Fruit fly (Drosophila melanogaster) S2 (cell line): Measurements from ENCODE around the gene CG34056.

Experiments used
- CG8478 ChIP-seq: fragments of >200 bp; optimal IDR thresholded peaks from 2 replicates; lab custom pipeline; 2018
- CTCF ChIP-seq, 2 experiments: fragments of >200 bp; optimal IDR thresholded peaks; 2 replicates each; lab custom pipeline; 2018

The CG34056 gene

DNA sequence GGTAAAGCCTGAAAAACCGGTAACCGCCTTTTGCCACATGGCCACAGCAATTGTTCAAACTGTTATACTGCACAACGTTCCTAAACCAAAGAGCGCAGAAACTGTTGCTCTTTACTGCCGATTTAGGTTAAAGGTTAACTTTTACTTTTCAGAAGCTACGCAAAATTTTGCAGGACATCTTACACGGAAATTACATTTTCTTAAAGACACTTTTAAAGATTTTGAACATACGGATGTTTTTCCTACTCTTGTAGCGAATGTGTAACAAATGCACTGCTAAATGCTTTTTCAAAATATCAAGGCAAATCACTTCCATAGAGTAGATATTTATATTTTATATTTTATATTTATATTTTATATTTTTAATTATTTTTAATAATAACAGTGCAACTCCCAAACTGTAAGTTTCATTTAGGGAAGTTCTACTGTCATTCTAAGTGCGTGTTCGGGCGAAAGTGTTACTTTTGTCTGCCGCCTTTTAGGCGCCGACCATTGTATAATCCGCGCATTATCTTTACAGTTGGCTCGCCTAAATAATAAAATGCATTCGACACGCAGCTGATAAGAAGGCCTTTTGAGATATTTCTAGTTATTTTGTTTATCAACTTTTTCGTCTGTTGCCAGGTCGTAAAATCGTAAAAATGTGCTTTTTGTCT lies 13.4 kb upstream of the CG34056 start:
- TF ChIP-seq CG8478 (lab: Kevin White, UChicago) (no peak), CTCF (optimal IDR thresholded peaks at IDR 0.05; lab: Kevin White, UChicago) (no peak)

DNA sequence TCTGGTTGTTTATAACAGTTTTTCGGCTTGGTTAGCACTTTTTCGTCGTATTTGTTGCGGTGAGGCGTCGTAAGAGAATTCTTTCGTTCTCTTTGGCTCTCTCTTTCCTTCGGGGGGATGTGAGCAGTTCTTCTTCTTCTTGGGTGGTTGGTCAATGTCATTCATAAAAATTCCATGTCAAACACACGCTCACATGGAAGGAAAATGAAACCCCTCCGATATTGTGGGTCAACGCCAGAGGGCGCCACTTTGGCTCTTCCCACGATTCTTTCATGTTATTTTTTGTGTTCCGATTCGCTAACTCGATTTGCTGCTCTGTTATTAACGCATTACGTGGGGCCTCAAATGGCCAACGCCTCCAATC lies 12.9 kb upstream of the CG34056 start:
- TF ChIP-seq CTCF (optimal IDR thresholded peaks at IDR 0.05; lab: Kevin White, UChicago) (peak; percentile 84 to 88), CG8478 (lab: Kevin White, UChicago) (no peak)

DNA sequence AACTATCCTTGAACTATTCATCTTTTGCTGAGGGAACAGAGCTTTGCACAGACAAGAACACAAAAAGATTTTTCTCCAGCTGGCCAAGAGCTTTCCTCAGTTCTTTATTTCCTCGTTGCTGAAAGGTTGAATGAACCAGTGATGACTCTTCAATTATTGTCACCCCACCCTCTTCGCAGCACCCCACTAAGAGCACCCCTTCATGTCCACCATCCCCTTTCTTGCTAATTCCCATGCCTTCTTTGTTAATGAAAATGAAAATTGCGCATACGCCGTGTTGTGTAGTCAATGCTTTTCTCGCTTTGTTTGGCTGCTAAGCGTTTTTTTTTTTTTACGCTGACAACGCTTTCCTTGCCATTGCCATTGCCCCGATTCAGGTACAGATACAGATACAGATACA lies 12.0 kb upstream of the CG34056 start:
- TF ChIP-seq CTCF (optimal IDR thresholded peaks at IDR 0.05; lab: Kevin White, UChicago), result no peak
- TF ChIP-seq CG8478 (lab: Kevin White, UChicago), result no peak

DNA sequence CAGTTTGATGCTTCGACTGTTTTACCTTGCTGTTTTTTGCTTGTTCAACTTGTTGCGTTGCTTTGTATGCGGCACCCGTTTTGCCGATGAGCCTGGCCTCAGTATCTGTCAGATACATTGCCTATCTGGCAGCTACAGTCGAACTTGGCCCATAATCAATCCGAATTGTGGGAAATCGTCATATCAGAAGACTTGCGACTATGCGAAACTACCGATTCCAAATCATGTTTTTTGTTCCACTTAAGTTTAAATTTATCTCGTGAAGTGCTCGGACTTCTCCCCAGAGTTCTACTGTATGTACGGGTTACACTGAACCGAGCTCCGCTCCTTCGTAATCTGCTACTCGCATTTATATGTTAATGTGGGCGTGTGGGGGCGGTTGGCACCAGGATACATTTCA lies 11.5 kb upstream of the CG34056 start:
- TF ChIP-seq CG8478 (lab: Kevin White, UChicago) (no peak), CTCF (optimal IDR thresholded peaks at IDR 0.05; lab: Kevin White, UChicago) (no peak)

DNA sequence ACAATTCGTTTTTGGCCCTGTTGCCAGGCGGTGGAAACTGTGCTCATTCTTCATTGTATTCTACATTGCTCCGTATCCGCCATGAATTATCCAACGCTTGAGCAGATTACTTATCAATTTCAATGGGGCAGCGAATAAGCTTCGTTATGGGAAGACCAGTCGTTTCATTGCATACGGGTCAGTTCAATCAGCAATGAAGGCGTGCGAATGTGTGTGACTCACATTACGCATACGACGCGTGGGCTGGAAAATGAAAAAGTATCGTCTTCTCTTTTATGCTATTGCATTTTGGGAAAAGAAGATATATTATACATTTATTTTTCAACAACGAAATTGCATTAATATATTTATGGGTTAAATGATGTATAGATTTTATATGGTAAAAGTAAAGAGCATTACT lies 10.7 kb upstream of the CG34056 start:
- TF ChIP-seq CG8478 (lab: Kevin White, UChicago) (no peak), CTCF (optimal IDR thresholded peaks at IDR 0.05; lab: Kevin White, UChicago) (no peak)

DNA sequence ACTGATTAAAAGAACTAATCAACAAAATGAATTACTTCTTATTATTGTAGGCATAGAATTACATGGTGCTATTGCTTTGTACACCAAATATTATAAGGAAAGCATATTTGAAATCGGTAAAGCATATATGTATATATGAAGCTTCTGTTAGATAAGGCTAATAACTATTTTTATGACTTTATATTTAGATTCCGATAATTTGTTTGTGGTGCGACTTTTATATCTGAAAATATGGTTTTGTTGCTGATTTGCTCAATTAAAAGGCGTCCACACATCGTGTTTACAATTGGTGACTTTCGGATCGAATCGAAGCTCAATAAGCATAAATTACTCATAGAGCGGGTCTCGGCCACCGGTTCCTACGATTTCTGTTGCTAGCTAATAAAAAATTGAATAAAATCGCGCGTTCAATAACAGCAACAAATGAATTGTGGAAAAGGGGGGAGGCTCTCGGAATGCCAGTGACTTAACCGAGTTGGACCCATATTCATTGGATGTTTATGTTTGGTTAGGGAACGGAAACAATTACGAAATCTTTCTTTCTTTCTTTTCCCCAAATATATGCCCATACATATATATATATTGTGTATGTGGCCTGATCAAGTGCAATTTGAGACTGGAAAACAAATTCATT lies 10.0 kb upstream of the CG34056 start:
- no peak for TF ChIP-seq CTCF (optimal IDR thresholded peaks at IDR 0.05; lab: Kevin White, UChicago)
- no peak for TF ChIP-seq CG8478 (lab: Kevin White, UChicago)

DNA sequence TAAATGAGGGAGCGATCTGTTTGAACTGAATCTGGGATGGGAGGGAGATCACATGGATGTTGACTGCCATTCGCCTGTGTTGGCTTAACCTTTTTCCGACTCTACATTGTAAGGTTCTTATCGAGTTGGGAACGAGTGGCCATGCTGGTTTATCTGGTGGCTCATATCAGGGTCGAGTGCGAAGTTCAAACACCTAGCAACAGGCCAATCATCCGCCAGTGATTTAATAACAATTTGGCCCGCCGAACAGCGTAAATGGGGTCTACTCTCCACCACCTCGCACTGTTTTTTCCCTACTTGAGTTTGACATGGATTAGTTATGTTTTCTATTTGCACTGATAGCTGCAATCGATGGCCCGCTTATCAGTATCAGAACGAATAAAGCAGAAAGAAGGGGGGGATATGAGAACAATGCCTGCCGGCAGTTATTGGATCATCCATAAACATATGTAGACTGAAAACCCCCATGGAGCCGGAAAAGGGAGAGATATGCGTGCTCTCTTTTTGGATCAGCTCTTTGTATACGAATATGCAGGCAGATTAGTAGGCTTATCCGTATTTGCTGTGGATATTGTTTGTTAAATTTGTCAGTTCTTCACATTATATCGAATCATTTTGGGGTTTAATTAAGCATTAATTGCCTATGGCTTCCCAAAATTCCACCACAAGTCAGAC lies 8.2 kb upstream of the CG34056 start:
- TF ChIP-seq CTCF (optimal IDR thresholded peaks at IDR 0.05; lab: Kevin White, UChicago) (no peak), CG8478 (lab: Kevin White, UChicago) (no peak)

DNA sequence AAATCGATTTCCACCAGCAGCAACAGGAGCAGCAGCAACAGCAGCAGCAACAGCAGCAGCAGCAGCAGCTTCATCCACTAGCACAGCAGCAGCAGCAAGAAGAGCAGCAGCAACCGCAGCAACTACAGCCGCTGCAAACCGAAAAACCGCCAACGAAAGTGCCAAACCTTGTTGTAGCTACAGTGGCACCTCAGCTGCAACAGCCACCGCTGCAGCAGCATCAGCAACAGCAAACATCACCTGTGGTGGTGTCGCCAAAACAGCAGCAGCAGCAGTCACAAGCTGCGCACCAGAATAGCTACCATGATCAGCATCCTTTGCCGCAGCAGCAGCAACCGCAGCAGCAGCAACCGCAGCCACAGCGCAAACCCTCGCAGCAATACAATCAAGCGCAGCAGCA lies 7.4 kb upstream of the CG34056 start:
- TF ChIP-seq CTCF (optimal IDR thresholded peaks at IDR 0.05; lab: Kevin White, UChicago), result no peak
- no peak for TF ChIP-seq CG8478 (lab: Kevin White, UChicago)

DNA sequence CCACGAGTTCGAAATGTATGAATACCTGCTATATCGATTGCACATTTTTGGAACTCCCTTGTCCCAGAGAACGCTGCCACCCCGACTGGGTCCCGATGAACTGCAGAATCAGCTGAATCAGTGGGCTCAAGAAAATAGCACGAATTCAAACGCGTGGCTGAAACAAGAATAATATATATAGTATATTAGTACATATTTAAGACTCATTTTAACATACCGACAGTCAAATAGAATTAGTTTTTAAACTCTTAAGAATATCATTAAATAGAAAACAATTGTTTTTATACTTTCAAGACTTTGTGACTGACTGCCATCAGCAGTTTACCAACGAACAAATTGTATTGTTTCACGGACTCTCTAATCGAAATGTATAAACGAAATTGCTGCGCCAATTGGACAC lies 1.3 kb downstream of the CG34056 start, which contains the start of gene CG34057:
Gene CG34057 (plus strand): TSS at position 301 of the 400 bp plus-strand sequence.
- TF ChIP-seq CTCF (optimal IDR thresholded peaks at IDR 0.05; lab: Kevin White, UChicago) (no peak), CG8478 (lab: Kevin White, UChicago) (no peak)

DNA sequence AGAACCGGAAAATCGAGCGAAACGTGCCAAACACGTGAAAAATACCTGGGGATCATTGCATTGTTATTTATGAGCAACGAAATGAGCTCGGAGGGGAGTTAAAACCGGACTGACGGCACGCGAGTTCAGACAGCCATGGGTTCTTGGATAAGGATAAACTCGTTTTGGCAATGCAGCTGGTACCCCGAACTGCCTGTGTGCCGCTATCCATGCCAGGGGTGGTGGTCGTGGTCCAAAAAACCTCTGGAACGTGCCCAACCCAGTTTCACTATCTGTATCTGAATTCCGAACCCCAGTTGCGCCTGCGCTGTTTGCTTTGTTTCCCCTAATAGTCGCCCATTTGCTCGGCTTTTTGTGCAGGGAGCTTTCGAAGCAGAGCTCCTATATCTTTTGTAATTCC lies 3.6 kb downstream of the CG34056 start:
- TF ChIP-seq CG8478 (lab: Kevin White, UChicago), result no peak
- TF ChIP-seq CTCF (optimal IDR thresholded peaks at IDR 0.05; lab: Kevin White, UChicago), result no peak

DNA sequence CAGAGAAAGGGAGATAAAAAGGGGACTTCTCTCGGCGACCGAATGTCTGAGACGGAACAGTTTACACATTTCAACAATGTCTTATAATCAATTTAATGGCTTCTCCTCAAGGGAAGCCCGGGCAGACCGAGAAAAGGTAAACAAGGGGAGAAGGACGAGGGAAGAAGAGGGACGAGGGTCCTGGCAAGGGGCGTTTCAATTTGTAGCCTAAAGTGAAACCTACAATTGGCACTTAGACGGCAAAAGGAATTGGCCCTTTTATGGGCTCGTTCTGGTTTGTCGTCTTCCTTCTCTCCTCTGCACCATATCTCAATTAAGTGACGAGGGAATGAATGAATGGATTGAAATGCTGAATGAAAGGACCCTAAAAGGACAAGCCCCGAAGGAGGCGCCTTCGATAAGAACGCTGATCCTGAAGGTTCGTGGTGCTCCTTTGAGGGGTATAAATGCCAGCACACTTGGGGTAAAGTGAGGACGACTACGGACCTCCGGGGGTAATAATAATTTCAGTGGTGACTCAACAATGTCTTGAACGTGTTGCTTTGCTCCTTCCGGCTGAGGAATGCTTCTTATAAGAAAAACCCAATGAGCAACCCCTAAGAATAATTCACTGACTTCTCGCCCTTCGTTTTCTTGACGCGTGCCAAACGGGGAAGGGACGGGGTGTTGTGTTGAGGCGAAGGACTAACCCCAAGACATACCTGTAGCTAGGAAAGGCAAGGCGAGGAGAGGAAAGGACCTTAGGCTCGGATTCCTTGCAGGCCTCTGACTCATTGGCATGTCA lies 4.9 kb downstream of the CG34056 start:
- TF ChIP-seq CG8478 (lab: Kevin White, UChicago) (no peak), CTCF (optimal IDR thresholded peaks at IDR 0.05; lab: Kevin White, UChicago) (no peak)

DNA sequence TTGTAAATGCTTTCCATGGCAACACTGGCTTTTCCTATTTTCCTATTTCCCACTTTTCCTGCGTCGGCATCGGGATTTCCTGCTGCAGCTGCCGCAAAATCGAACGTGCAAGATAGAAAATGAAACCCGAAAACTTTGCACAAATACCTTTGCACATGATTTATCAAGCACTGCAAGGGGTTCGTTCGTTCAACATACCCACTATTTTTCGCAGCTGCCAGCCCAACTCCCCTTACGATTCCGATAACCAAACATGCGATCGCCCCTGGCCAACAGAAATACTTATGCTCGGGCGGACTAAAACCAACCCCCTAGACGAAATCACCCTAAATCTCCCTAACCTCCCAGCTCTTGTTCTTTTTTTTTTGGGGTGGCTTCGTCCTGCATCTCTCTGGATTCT lies 5.7 kb downstream of the CG34056 start:
- TF ChIP-seq CTCF (optimal IDR thresholded peaks at IDR 0.05; lab: Kevin White, UChicago) (no peak), CG8478 (lab: Kevin White, UChicago) (no peak)

DNA sequence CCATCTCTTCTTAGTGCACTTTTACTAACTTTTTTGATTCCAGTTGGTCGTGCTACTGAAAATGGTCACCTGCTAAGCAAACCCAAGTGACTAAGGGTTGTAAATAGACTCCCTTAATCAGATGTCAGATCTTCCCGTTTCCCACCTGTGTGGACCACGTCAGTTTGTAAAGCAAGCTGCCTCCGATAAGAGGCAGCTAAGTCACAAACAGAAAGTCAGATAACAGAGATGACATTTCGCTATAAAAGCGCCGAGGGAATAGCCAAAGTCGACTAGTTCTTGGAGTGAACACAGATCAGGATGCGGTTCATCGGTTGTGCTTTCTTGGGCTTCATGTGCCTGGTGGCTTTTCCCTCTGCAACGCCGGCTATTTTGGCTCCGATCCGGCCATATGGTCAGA lies 6.8 kb downstream of the CG34056 start, which contains the start of gene mat:
Gene mat (plus strand): TSS at position 301 of the 400 bp plus-strand sequence.
- TF ChIP-seq CG8478 (lab: Kevin White, UChicago) (no peak), CTCF (optimal IDR thresholded peaks at IDR 0.05; lab: Kevin White, UChicago) (no peak)

DNA sequence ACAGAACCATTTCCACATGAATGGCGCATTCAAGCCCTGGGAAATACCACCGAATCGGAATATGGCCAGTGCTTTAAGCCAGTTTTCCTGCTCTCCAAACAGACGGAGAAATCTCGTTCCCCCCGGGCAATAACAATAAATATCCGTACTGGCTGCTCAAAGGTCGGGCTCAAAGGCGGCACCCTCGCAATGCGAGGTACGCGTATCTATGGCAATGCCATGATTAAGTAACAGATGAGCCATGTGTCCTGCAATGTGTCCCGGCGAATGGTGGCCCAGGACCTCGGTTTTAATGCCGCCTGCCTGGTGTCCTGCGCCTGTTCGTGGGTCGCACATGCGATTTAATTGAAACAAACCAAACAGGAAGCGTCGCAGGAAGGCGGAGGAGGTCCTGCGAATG lies 8.1 kb downstream of the CG34056 start:
- TF ChIP-seq CG8478 (lab: Kevin White, UChicago), result no peak
- no peak for TF ChIP-seq CTCF (optimal IDR thresholded peaks at IDR 0.05; lab: Kevin White, UChicago)

DNA sequence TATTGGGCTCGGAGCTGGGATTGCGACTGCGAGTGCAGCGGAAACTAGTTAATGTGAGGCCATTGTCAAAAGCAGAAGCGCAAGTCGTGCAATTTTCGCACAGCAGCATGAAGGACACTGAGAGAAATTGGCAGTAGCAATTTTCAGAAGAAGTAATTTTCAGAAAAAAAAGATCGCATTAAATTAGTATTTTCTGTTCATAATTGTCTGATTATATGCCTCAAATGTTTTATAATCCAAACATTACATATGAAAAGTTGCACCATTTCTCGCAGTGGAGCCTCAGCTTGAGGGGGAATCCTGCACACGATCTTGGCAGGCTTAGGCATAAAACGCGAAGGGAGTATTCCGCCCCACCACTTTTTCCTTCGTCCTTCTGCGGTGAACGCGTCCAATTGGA lies 8.6 kb downstream of the CG34056 start:
- no peak for TF ChIP-seq CG8478 (lab: Kevin White, UChicago)
- no peak for TF ChIP-seq CTCF (optimal IDR thresholded peaks at IDR 0.05; lab: Kevin White, UChicago)
